Fruit fly (Drosophila melanogaster) whole organism, wandering third instar larva: Measurements from ENCODE around the gene CG43229.

Experiments
- Dfd ChIP-seq: fragments of >200 bp; optimal IDR thresholded peaks from 2 replicates; lab custom pipeline; 2017; ENCODE audit warnings: missing biosample characterization, missing genetic modification characterization
- Hr78 ChIP-seq: fragments of >200 bp; optimal IDR thresholded peaks from 2 replicates; lab custom pipeline; 2017; ENCODE audit warnings: missing biosample characterization, missing genetic modification characterization
- Hr83 ChIP-seq: fragments of 200-300 bp; sonication (Bioruptor generic); optimal IDR thresholded peaks from 2 replicates; lab custom pipeline; 2016; ENCODE audit warnings: missing biosample characterization, mild to moderate bottlenecking, missing genetic modification characterization, moderate library complexity; ENCODE audit not compliant: poor library complexity, severe bottlenecking
- OdsH ChIP-seq: fragments of 200-800 bp; sonication (Bioruptor generic); optimal IDR thresholded peaks from 2 replicates; lab custom pipeline; 2016; ENCODE audit warnings: missing biosample characterization, mild to moderate bottlenecking, missing genetic modification characterization
- h ChIP-seq: fragments of 200-800 bp; sonication (Bioruptor generic); optimal IDR thresholded peaks from 3 replicates; lab custom pipeline; 2016; ENCODE audit warnings: missing biosample characterization, mild to moderate bottlenecking, missing genetic modification characterization
- pan ChIP-seq: fragments of >200 bp; optimal IDR thresholded peaks from 2 replicates; lab custom pipeline; 2017
- psq ChIP-seq: fragments of 200-800 bp; sonication (Bioruptor generic); optimal IDR thresholded peaks from 3 replicates; lab custom pipeline; 2017; ENCODE audit warnings: missing biosample characterization, mild to moderate bottlenecking, missing genetic modification characterization, moderate library complexity

dm6 chrX:18185944-18186343 is 47.6 kb downstream of the CG43229 start:
- TF ChIP-seq h (GFP tag; lab: Kevin White, UChicago) (no peak), Hr83 (GFP tag; lab: Kevin White, UChicago) (no peak), OdsH (GFP tag; lab: Kevin White, UChicago) (no peak), pan (lab: Kevin White, UChicago) (no peak), Hr78 (GFP tag; lab: Kevin White, UChicago) (no peak), Dfd (GFP tag; lab: Kevin White, UChicago) (no peak), psq (GFP tag; lab: Kevin White, UChicago) (no peak)
